Worm (Caenorhabditis elegans) whole organism, early embryonic: ENCODE measurements around the gene D2021.4.
A peak's percentile ranks its signal among the peaks of the same experiment; 100 is the strongest.

Experiments used
- B0310.2 ChIP-seq: sonication (generic microtip); optimal IDR thresholded peaks from 2 replicates; lab custom pipeline; 2016; ENCODE audit warnings: mild to moderate bottlenecking, missing genetic modification characterization, missing compliant biosample characterization
- F13C5.2 ChIP-seq: sonication (generic microtip); optimal IDR thresholded peaks from 2 replicates; lab custom pipeline; 2017; ENCODE audit warnings: mild to moderate bottlenecking, missing genetic modification characterization, inconsistent platforms, missing compliant biosample characterization
- aly-1 ChIP-seq: sonication (generic microtip); optimal IDR thresholded peaks from 2 replicates; lab custom pipeline; 2016; ENCODE audit warnings: missing genetic modification characterization, missing compliant biosample characterization
- ama-1 ChIP-seq: fragments of 150-350 bp; optimal IDR thresholded peaks from 2 replicates; lab custom pipeline; 2014
- ceh-13 ChIP-seq: fragments of 200-800 bp; sonication (Bioruptor generic); optimal IDR thresholded peaks from 2 replicates; lab custom pipeline; 2018; ENCODE audit warnings: mild to moderate bottlenecking, missing genetic modification characterization, missing compliant biosample characterization
- ceh-36 ChIP-seq: sonication (generic microtip); optimal IDR thresholded peaks from 2 replicates; lab custom pipeline; 2016; ENCODE audit warnings: missing genetic modification characterization, inconsistent platforms, missing compliant biosample characterization
- ets-7 ChIP-seq: sonication (generic microtip); optimal IDR thresholded peaks from 2 replicates; lab custom pipeline; 2016; ENCODE audit warnings: missing genotype, missing genetic modification characterization, missing compliant biosample characterization
- flt-1 ChIP-seq: fragments of 200-800 bp; sonication (Bioruptor generic); IDR thresholded peaks from 2 replicates; pipeline ENCODE4 v1.3.6; 2022; ENCODE audit warnings: missing genetic modification characterization, missing compliant biosample characterization
- hmbx-1 ChIP-seq: sonication (generic microtip); optimal IDR thresholded peaks from 2 replicates; lab custom pipeline; 2016; ENCODE audit warnings: mild to moderate bottlenecking, missing genetic modification characterization, missing compliant biosample characterization
- hmg-4 ChIP-seq: fragments of 200-800 bp; sonication (Bioruptor generic); optimal IDR thresholded peaks from 2 replicates; lab custom pipeline; 2018; ENCODE audit warnings: mild to moderate bottlenecking, missing genetic modification characterization, missing compliant biosample characterization
- hnd-1 ChIP-seq: sonication (generic microtip); optimal IDR thresholded peaks from 2 replicates; lab custom pipeline; 2016; ENCODE audit warnings: missing genetic modification characterization, missing compliant biosample characterization
- pes-1 ChIP-seq: fragments of 200-800 bp; sonication (Bioruptor generic); IDR thresholded peaks from 2 replicates; pipeline ENCODE4 v1.3.6; 2022; ENCODE audit warnings: missing genetic modification reagents, missing genetic modification characterization, missing compliant biosample characterization
- scrt-1 ChIP-seq: fragments of 200-800 bp; sonication (Bioruptor generic); IDR thresholded peaks from 2 replicates; pipeline ENCODE4 v1.3.6; 2022; ENCODE audit warnings: missing genetic modification characterization, missing compliant biosample characterization
- sea-1 ChIP-seq: fragments of 200-800 bp; sonication (Bioruptor generic); conservative IDR thresholded peaks from 2 replicates; pipeline ENCODE4 v1.3.6; 2022; ENCODE audit warnings: missing genetic modification characterization, missing compliant biosample characterization
- tbx-11 ChIP-seq: fragments of 200-800 bp; sonication (Bioruptor generic); IDR thresholded peaks from 2 replicates; pipeline ENCODE4 v1.3.6; 2022; ENCODE audit warnings: missing genetic modification characterization, missing compliant biosample characterization
- tbx-37 ChIP-seq: fragments of 200-800 bp; sonication (Bioruptor generic); conservative IDR thresholded peaks from 2 replicates; pipeline ENCODE4 v1.3.6; 2022; ENCODE audit warnings: missing genetic modification reagents, missing genetic modification characterization, missing compliant biosample characterization
- tra-4 ChIP-seq: sonication (generic microtip); optimal IDR thresholded peaks from 2 replicates; lab custom pipeline; 2017; ENCODE audit warnings: missing genetic modification characterization, missing compliant biosample characterization

D2021.4 gene

DNA sequence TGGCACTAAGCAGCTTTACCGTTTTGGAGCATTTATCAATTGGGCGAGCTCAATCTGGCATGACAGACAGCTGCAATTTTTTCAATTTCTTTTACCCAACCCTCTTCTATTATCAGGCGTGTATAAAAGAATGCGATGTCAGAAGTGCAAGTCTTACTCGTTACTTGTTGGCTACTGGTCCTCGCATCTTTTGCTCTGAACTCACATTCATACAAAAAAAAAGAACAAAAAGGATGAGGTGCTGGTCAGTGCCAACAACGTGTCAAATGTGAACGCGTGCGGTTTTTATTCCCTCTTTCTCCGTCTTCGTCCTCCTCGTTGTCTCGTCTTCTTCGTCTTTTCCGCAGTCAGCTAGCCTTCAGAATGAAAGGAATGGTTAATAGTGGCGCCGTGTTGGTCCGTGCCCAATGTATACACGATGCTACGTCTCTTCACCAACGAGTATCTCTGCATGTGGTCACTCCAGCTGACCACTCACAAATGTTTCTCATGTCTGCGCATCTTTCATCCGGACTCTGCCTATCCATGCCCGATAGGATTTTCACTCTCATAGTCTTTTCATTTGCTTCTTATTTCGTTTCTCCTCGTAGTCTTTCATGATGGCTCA is 17.0 kb upstream of the D2021.4 start:
- TF ChIP-seq scrt-1 (no peak), hmg-4 (GFP tag; lab: Kevin White, UChicago) (peak; percentile 59), B0310.2 (tag; lab: Kevin White, UChicago) (no peak), F13C5.2 (tag; lab: Kevin White, UChicago) (peak; percentile 21)

DNA sequence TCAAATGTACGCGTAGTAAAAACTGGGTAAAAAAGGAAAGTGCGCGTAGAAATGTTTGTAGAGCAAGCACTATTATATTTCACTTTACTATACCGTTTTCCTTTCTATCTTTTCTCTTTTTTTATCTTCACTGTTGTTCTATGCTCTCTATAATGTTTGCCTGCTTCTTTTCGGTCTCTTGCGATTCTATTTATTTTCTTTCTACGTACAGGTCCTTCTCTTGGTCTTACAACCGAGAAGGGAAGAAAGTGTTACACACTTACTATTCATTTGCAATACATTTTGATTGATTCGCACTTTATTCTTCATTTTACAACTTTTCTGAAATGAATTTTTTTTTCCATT is 15.6 kb upstream of the D2021.4 start:
- TF ChIP-seq flt-1 (GFP tag; lab: Robert Waterston, UW): no peak
- no peak for TF ChIP-seq B0310.2 (tag; lab: Kevin White, UChicago)
- TF ChIP-seq tra-4 (tag; lab: Kevin White, UChicago): no peak
- no peak for TF ChIP-seq aly-1
- no peak for TF ChIP-seq tbx-37 (GFP tag; lab: Robert Waterston, UW)
- TF ChIP-seq sea-1: no peak
- TF ChIP-seq scrt-1: no peak
- TF ChIP-seq ceh-36: no peak
- TF ChIP-seq F13C5.2 (tag; lab: Kevin White, UChicago): no peak
- TF ChIP-seq tbx-11: no peak
- no peak for TF ChIP-seq ceh-13 (GFP tag; lab: Kevin White, UChicago)
- TF ChIP-seq ets-7 (tag; lab: Kevin White, UChicago): no peak
- TF ChIP-seq pes-1: no peak
- no peak for TF ChIP-seq ama-1 (lab: Kevin White, UChicago)
- no peak for TF ChIP-seq hnd-1 (tag; lab: Kevin White, UChicago)
- no peak for TF ChIP-seq hmbx-1 (tag; lab: Kevin White, UChicago)

DNA sequence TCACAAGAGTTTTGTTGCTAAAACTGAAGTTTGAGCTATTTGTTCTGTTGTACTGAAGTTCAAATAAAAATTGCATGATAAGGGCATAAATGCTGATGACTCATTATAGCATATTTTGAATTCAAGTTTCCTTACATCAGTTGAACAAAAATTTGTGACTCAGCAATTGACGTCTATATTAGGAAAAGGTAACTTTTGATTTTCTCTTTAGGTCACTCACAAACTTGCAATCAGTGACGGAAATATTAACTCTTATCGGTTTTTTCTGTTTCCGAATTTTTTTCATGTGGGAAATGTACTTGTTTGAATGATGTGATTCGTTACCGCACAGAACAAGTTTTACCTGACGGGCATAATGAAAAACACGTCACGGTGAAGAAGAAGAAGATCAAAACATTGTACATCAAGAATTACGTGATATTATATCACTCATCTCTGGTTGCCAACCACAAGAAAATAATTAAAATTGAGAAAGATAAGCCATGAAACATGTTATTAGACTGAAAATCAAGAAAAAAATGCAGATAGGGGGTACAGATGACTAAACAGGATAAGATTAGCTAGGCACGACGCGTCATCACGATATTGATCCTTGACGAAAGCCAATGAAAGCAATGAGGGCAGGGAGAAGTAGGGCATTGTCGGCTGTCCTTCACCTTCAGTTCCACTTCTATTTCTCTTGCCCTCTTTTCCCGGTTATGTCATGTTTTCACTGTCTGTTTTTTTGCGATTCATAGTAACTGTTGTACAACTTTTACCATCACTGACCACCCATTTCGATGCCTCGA is 15.0 kb upstream of the D2021.4 start:
- TF ChIP-seq F13C5.2 (tag; lab: Kevin White, UChicago): no peak
- no peak for TF ChIP-seq B0310.2 (tag; lab: Kevin White, UChicago)
- TF ChIP-seq ceh-36: no peak
- no peak for TF ChIP-seq pes-1
- no peak for TF ChIP-seq hmg-4 (GFP tag; lab: Kevin White, UChicago)
- TF ChIP-seq tbx-37 (GFP tag; lab: Robert Waterston, UW): no peak
- TF ChIP-seq hnd-1 (tag; lab: Kevin White, UChicago): no peak
- no peak for TF ChIP-seq ama-1 (lab: Kevin White, UChicago)
- TF ChIP-seq sea-1: no peak
- TF ChIP-seq tra-4 (tag; lab: Kevin White, UChicago): no peak
- no peak for TF ChIP-seq aly-1
- no peak for TF ChIP-seq tbx-11
- no peak for TF ChIP-seq scrt-1
- TF ChIP-seq ets-7 (tag; lab: Kevin White, UChicago): no peak

DNA sequence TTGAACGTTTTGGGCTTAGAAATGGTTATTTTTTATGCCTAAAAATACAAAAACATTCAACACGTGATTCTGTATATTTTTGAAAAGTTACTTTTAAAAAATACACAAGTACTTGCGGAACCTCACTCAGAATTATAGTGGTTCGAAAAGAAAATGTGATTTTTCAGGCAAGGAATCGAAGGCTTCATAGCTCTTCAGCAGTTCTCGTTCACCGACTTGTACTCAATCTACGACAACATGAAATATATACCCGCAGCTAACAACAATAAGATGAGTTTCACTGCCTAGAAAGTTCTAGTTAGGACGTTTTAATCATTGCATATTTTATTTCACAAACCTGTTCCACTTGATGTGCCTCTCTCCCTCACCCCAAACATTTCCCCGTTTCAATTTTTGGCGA is 13.7 kb upstream of the D2021.4 start:
- no peak for TF ChIP-seq F13C5.2 (tag; lab: Kevin White, UChicago)
- TF ChIP-seq hmg-4 (GFP tag; lab: Kevin White, UChicago): no peak
- no peak for TF ChIP-seq aly-1
- TF ChIP-seq tbx-37 (GFP tag; lab: Robert Waterston, UW): no peak

DNA sequence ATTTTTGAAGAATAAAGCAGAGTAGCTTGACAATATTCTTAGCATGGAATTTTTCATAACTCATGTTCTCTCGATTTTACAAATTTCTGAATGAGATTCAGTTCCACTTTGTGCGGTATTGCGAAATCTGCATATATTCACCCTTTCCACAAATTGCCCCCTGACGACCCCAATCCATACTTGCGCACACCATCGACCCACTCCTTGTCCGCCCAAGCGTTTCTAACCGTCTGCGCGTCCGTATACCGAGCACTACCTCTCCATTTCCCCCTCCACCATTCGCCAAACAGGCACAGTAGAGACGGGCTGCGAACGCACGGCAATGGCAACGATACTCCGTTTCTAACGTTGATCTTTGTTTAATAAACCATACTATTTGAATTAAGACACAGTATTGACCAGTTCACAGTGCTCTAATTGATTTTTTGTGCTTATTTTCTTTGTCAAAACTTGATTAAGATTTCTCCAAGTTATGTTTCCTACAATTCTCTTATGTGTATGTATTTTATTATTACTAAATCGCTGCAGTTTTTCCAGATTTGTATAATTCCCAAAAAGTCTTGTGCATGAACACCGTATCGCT is 7.8 kb upstream of the D2021.4 start, which contains the start of gene utx-1:
TSS of gene utx-1 (plus strand) at position 533 of the 583 bp plus-strand sequence.
- no peak for TF ChIP-seq ceh-13 (GFP tag; lab: Kevin White, UChicago)
- TF ChIP-seq hmbx-1 (tag; lab: Kevin White, UChicago): no peak
- peak; percentile 43 for TF ChIP-seq aly-1
- TF ChIP-seq F13C5.2 (tag; lab: Kevin White, UChicago): peak; percentile 45
- TF ChIP-seq hmg-4 (GFP tag; lab: Kevin White, UChicago): peak; percentile 43

- TF ChIP-seq hnd-1 (tag; lab: Kevin White, UChicago): no peak
- TF ChIP-seq sea-1: no peak
- no peak for TF ChIP-seq ceh-13 (GFP tag; lab: Kevin White, UChicago)
- no peak for TF ChIP-seq tbx-37 (GFP tag; lab: Robert Waterston, UW)
- no peak for TF ChIP-seq tra-4 (tag; lab: Kevin White, UChicago)
- TF ChIP-seq B0310.2 (tag; lab: Kevin White, UChicago): no peak
- TF ChIP-seq ama-1 (lab: Kevin White, UChicago): no peak
- TF ChIP-seq pes-1: no peak
- TF ChIP-seq F13C5.2 (tag; lab: Kevin White, UChicago): no peak
These were observed 5.2 kb upstream of the D2021.4 start for ce11 chrX:8554029-8554428.

DNA sequence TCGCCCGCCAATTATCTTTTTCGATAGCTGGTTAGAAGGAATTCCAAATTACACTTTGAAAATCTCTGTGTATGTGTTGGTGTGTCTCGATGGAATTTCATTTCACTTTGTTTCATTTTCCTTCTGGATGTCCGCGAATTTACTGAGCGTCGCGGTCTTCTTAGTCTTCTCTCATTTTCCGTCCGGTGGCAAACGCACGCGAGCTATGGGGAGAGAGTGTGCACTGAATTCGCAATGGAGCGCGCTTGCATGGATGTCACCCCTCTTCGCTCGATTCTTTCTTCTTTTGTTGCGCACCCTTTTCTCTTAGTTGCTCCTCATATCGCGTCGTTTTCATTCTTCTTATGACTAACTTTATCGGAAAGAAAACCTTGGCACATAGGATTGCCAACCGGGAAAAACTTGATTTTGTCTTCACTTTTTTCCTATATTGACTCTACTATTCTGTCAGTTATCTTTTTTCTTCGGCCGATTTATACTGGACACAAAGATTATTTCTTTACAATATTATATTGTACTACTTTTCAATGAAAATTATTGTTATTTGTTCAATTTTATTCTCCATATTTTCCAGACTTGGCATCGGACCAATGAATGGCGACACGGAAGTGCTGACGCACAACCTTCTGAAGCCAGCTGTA is 2.9 kb upstream of the D2021.4 start, which contains the start of gene dhhc-14:
TSS of gene dhhc-14 (plus strand) at position 591 of the 641 bp plus-strand sequence.
- TF ChIP-seq hmg-4 (GFP tag; lab: Kevin White, UChicago): peak; percentile 53
- no peak for TF ChIP-seq scrt-1
- TF ChIP-seq ceh-36: no peak
- peak; percentile 31 for TF ChIP-seq F13C5.2 (tag; lab: Kevin White, UChicago)
- 0 out of 2 replicates have a peak, but pooled peaks have one; percentile 18 for TF ChIP-seq tbx-11
- TF ChIP-seq tra-4 (tag; lab: Kevin White, UChicago): no peak
- no peak for TF ChIP-seq B0310.2 (tag; lab: Kevin White, UChicago)
- no peak for TF ChIP-seq ceh-13 (GFP tag; lab: Kevin White, UChicago)
- TF ChIP-seq aly-1: no peak
- TF ChIP-seq hnd-1 (tag; lab: Kevin White, UChicago): no peak
- TF ChIP-seq flt-1 (GFP tag; lab: Robert Waterston, UW): no peak
- TF ChIP-seq ama-1 (lab: Kevin White, UChicago): no peak
- no peak for TF ChIP-seq sea-1
- no peak for TF ChIP-seq hmbx-1 (tag; lab: Kevin White, UChicago)
